Fruit fly (Drosophila melanogaster): ENCODE data around the gene CG11327.

dm6 chr2L:6717460-6717859 is 30.9 kb upstream of the CG11327 start, which contains the start of gene Aatf:
- no peak for TF ChIP-seq Sin3A (optimal IDR thresholded peaks at IDR 0.05)
- TF ChIP-seq psq (optimal IDR thresholded peaks at IDR 0.05): no peak
